Worm (Caenorhabditis elegans): ENCODE data around the gene hrpf-2.
A peak's percentile ranks its signal among the peaks of the same experiment; 100 is the strongest.

The hrpf-2 gene

ce11 chrIV:6376473-6377115 lies at the start of gene hrpf-2, which contains the start of gene bli-6:
Gene hrpf-2 (minus strand): TSS chrIV:6376523.
Gene bli-6 (plus strand): TSS chrIV:6377065.
- TF ChIP-seq W03F9.2 (tag; optimal IDR thresholded peaks at IDR 0.05) (peak; percentile 92), dao-5 (tag; optimal IDR thresholded peaks at IDR 0.05) (no peak), him-1 (tag; optimal IDR thresholded peaks at IDR 0.05) (no peak)

- TF ChIP-seq W03F9.2 (tag; optimal IDR thresholded peaks at IDR 0.05) (no peak), dao-5 (tag; optimal IDR thresholded peaks at IDR 0.05) (no peak), him-1 (tag; optimal IDR thresholded peaks at IDR 0.05) (no peak)
Observed at ce11 chrIV:6421183-6421635, 44.9 kb upstream of the hrpf-2 start, which contains the start of gene puf-11. Gene puf-11 (plus strand): TSS chrIV:6421585.

DNA sequence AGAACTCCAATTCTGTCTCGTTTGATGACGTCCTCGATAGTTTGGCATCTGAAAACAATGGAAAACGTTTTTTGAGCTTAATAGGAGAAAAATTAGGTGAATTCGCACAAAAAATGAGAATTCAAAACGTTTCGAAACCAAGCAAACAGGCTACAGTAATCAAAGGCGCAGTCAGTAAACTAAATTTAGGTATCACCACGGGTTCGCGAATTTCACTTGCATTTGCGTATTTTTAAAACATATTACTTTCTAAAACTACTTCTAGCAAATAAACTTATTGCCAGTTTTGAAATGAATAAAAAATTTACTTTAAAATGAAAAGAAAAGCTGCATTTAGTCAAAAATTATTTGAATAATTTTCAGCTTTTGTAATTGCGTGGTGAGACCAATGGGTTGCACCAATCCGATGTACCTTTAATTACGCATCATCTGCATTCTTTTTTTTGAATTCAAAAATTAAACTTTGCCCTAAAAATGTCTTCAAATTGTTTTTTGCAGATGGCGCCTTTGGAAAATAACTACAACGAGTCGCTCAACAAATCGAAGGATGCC lies 42.8 kb upstream of the hrpf-2 start, which contains the start of the genes Y73B6BL.23 and htp-2:
TSS of gene Y73B6BL.23 (minus strand) at position 51 of the 552 bp plus-strand sequence.
TSS of gene htp-2 (plus strand) at position 492 of the 552 bp plus-strand sequence.
- TF ChIP-seq dao-5 (tag; optimal IDR thresholded peaks at IDR 0.05) (no peak), W03F9.2 (tag; optimal IDR thresholded peaks at IDR 0.05) (no peak), him-1 (tag; optimal IDR thresholded peaks at IDR 0.05) (no peak)

ce11 chrIV:6417612-6418011 lies 41.3 kb upstream of the hrpf-2 start:
- TF ChIP-seq him-1 (tag; optimal IDR thresholded peaks at IDR 0.05) (no peak), dao-5 (tag; optimal IDR thresholded peaks at IDR 0.05) (no peak), W03F9.2 (tag; optimal IDR thresholded peaks at IDR 0.05) (no peak)

DNA sequence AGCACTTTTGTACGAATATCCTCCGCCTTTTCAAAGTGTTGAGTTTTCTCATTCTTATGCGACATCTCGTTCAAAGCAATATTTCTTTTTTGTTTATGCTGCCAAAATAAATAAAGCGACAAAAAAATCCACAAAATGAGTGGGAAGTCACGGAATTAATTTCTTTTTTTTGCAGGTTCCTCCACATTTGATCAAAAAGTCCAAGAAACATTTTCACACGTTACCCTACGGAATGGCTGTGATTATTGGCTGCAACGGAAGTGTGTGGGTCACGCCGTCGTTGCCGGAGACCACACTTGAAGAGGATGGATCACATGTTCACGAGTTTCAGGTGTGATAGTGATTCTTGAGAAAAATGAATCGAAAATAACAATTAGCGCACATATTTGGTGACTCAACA lies 40.2 kb upstream of the hrpf-2 start, which contains the start of gene Y73B6BL.22:
TSS of gene Y73B6BL.22 (minus strand) at position 101 of the 400 bp plus-strand sequence.
- no peak for TF ChIP-seq him-1 (tag; optimal IDR thresholded peaks at IDR 0.05)
- no peak for TF ChIP-seq dao-5 (tag; optimal IDR thresholded peaks at IDR 0.05)
- no peak for TF ChIP-seq W03F9.2 (tag; optimal IDR thresholded peaks at IDR 0.05)

DNA sequence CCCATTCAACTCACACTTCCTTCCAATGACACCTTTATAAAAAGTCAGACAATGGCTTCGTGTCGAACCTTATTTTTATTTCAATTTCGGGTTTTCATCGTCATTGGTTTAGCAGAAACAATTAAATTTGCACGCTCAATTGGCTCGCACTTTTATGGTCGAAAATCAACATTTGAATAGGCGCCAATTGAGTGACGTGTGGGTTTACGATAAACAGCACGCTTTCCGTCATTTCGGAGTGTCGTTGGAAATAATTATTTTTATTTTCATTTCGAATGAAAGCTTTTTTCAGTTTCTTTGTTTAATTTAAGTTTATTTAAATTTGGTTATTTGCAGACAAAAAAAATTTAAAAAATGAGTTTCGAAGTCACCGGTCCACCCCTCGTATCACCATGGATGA lies 38.8 kb upstream of the hrpf-2 start, which contains the start of gene exos-2:
TSS of gene exos-2 (plus strand) at position 330 of the 400 bp plus-strand sequence.
- TF ChIP-seq W03F9.2 (tag; optimal IDR thresholded peaks at IDR 0.05): no peak
- TF ChIP-seq him-1 (tag; optimal IDR thresholded peaks at IDR 0.05): no peak
- no peak for TF ChIP-seq dao-5 (tag; optimal IDR thresholded peaks at IDR 0.05)

- no peak for TF ChIP-seq dao-5 (tag; optimal IDR thresholded peaks at IDR 0.05)
- no peak for TF ChIP-seq him-1 (tag; optimal IDR thresholded peaks at IDR 0.05)
- TF ChIP-seq W03F9.2 (tag; optimal IDR thresholded peaks at IDR 0.05): no peak
Observed at ce11 chrIV:6413482-6413881, 37.2 kb upstream of the hrpf-2 start, which contains the start of gene nlp-71. Gene nlp-71 (minus strand): TSS chrIV:6413582.

- TF ChIP-seq him-1 (tag; optimal IDR thresholded peaks at IDR 0.05): no peak
- TF ChIP-seq W03F9.2 (tag; optimal IDR thresholded peaks at IDR 0.05): no peak
- TF ChIP-seq dao-5 (tag; optimal IDR thresholded peaks at IDR 0.05): no peak
Observed at ce11 chrIV:6404871-6405270, 28.5 kb upstream of the hrpf-2 start, which contains the start of gene srv-13. Gene srv-13 (plus strand): TSS chrIV:6405171.

DNA sequence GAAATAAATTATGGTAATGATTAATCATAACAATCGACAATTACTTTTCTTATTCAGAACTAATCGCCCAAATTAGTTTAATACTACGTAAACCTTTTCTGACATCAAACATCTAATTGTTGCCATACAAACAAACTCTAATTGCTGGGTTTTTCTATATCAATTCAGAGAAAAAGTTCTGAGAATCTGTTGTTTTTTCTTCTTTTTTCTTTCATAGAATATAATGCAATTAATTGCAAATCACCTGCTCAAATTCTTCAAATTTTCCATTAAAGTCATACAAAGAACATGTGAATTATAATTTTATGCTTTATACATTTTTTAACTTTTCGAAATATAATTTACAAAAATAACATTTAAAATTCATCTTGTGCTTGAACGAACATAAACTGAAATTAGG lies 27.1 kb upstream of the hrpf-2 start:
- TF ChIP-seq him-1 (tag; optimal IDR thresholded peaks at IDR 0.05) (no peak), W03F9.2 (tag; optimal IDR thresholded peaks at IDR 0.05) (no peak), dao-5 (tag; optimal IDR thresholded peaks at IDR 0.05) (no peak)

ce11 chrIV:6402386-6402905 lies 26.1 kb upstream of the hrpf-2 start, which contains the start of gene sfrp-1:
Gene sfrp-1 (minus strand): TSS chrIV:6402436.
- TF ChIP-seq him-1 (tag; optimal IDR thresholded peaks at IDR 0.05) (no peak), W03F9.2 (tag; optimal IDR thresholded peaks at IDR 0.05) (no peak), dao-5 (tag; optimal IDR thresholded peaks at IDR 0.05) (no peak)

- TF ChIP-seq dao-5 (tag; optimal IDR thresholded peaks at IDR 0.05) (no peak), W03F9.2 (tag; optimal IDR thresholded peaks at IDR 0.05) (no peak), him-1 (tag; optimal IDR thresholded peaks at IDR 0.05) (no peak)
Observed at ce11 chrIV:6395190-6395589, 18.9 kb upstream of the hrpf-2 start.

DNA sequence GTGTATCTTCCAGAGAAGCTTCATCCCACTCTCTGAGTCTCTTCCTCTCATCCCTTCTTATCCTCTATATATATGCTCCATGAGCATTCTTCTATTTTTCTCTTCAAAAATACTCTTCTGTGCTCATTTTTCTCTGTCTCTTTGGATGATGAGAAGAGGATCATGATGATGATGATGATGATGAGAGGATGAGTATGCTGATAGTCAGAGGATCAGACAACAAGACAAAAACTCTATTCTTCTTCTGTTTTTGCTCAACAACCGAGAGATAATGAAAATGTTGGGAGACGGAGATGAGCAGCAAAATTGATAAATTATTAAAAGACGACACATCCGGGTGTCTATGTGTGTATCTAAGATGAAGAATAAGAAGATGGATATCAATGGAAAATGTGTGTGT lies 17.0 kb upstream of the hrpf-2 start:
- TF ChIP-seq W03F9.2 (tag; optimal IDR thresholded peaks at IDR 0.05): no peak
- TF ChIP-seq dao-5 (tag; optimal IDR thresholded peaks at IDR 0.05): no peak
- peak; percentile 57 for TF ChIP-seq him-1 (tag; optimal IDR thresholded peaks at IDR 0.05)

DNA sequence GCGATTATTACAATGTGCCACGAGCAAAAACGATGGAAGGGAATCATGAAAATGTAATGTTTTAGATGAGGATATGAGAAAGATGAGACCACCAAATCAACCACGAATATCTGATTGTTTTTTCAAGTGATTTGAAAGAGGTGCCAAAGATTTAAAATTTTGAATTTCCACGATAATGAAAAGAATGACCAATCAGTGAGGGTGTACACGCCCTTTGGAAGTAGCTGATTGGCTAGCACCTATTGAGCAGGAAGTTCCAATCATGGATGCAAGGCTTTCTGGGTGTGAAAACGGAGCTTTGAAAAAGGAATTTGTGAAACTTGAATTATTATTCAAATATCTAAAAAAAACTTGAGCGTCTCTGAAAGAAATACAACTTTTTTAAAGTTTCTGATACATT lies 15.2 kb upstream of the hrpf-2 start:
- no peak for TF ChIP-seq him-1 (tag; optimal IDR thresholded peaks at IDR 0.05)

- TF ChIP-seq him-1 (tag; optimal IDR thresholded peaks at IDR 0.05) (no peak), W03F9.2 (tag; optimal IDR thresholded peaks at IDR 0.05) (no peak), dao-5 (tag; optimal IDR thresholded peaks at IDR 0.05) (no peak)
Observed at ce11 chrIV:6388550-6388949, 12.2 kb upstream of the hrpf-2 start.

Data from whole organism, L4/young adult.